Fruit fly (Drosophila melanogaster) Kc167 (cell line): ENCODE measurements around the gene Gclm.

ENCODE experiments used
- Myc ChIP-seq: fragments of >200 bp; optimal IDR thresholded peaks from 2 replicates; lab custom pipeline; 2017; ENCODE audit warnings: missing external identifiers
- Sin3A ChIP-seq: fragments of >200 bp; optimal IDR thresholded peaks from 2 replicates; lab custom pipeline; 2018; ENCODE audit warnings: missing external identifiers
- h ChIP-seq: fragments of >200 bp; optimal IDR thresholded peaks from 3 replicates; lab custom pipeline; 2018; ENCODE audit warnings: missing external identifiers
- psq ChIP-seq: fragments of >200 bp; optimal IDR thresholded peaks from 2 replicates; lab custom pipeline; 2017; ENCODE audit warnings: missing external identifiers

DNA sequence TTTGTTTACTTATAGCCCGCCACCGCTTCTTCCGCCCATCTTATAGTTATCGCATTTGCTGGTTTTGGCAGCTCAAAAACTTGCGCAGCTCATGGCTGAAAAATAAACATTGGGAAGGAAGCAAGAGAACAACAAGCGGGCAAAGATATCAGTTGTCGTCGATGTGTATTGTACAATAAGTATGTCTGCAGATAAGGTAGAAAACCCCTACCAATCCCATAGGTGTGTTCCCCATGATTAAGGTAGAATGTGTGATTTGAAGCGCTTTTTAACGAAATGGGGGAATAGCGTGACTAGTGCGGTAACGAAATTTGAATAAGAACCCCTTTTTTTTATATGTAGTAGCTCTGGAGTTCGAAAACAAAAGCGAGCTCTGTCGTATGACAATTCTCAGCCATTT lies 17.2 kb downstream of the Gclm start:
- TF ChIP-seq psq (lab: Kevin White, UChicago) (no peak), Myc (lab: Kevin White, UChicago) (no peak), h (no peak), Sin3A (lab: Kevin White, UChicago) (no peak)
